Worm (Caenorhabditis elegans): ENCODE data around the gene ubc-15.

DNA sequence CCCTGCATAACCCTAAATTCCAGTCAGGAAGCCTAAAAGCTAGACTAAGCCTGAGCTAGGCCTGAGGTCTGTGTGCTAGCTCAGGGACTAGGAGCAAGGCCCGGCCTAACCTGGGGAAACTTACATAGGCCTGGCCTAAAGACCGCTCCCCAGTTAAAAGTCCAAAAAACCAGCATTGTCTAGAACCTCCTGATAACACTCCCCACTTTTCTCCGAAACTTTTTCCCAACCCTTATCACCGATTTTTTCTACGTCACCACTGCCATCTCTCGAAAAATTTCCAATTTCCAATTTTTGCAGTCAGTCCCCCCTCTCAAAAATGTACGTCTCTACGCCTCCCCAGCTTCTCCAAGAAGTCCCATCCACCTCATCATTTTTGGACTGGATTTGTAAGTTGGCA, 10.2 kb upstream of the ubc-15 start, which contains the start of gene ZK355.2:
- TF ChIP-seq lsy-2 (tag; optimal IDR thresholded peaks at IDR 0.05) (no peak), nhr-237 (tag; optimal IDR thresholded peaks at IDR 0.05) (no peak), unc-62 (GFP tag; optimal IDR thresholded peaks at IDR 0.05 in 1 of 2) (no peak), unc-62 (tag; optimal IDR thresholded peaks at IDR 0.05) (no peak), hlh-11 (tag; optimal IDR thresholded peaks at IDR 0.05) (no peak), nhr-76 (tag; optimal IDR thresholded peaks at IDR 0.05) (no peak), fkh-10 (GFP tag; optimal IDR thresholded peaks at IDR 0.05) (no peak)
